Fruit fly (Drosophila melanogaster) whole organism, embryonic: ENCODE measurements around the gene Eig71Ea.
A peak's percentile ranks its signal among the peaks of the same experiment; 100 is the strongest.

Experiments used
- BtbVII ChIP-seq: fragments of 200-800 bp; sonication (Bioruptor generic); optimal IDR thresholded peaks from 3 replicates; lab custom pipeline; 2017; ENCODE audit warnings: missing biosample characterization, mild to moderate bottlenecking, missing genetic modification characterization
- CG10209 ChIP-seq: fragments of 200-800 bp; sonication (Bioruptor generic); optimal IDR thresholded peaks from 3 replicates; lab custom pipeline; 2017; ENCODE audit warnings: missing biosample characterization, mild to moderate bottlenecking, missing genetic modification characterization, missing genetic modification reagents
- CG10543 ChIP-seq: fragments of 200-800 bp; sonication (Bioruptor generic); optimal IDR thresholded peaks from 3 replicates; lab custom pipeline; 2017; ENCODE audit warnings: missing biosample characterization, mild to moderate bottlenecking, missing genetic modification characterization, moderate library complexity
- CG11560 ChIP-seq: fragments of 200-800 bp; sonication (Bioruptor generic); IDR thresholded peaks from 3 replicates; pipeline ENCODE4 v1.3.6; 2022; ENCODE audit warnings: missing biosample characterization, missing genetic modification characterization
- CG11723 ChIP-seq: fragments of 200-800 bp; sonication (Bioruptor generic); optimal IDR thresholded peaks from 2 replicates; lab custom pipeline; 2017; ENCODE audit warnings: missing biosample characterization, mild to moderate bottlenecking, missing genetic modification characterization
- CG12219 ChIP-seq: fragments of 200-800 bp; sonication (Bioruptor generic); optimal IDR thresholded peaks from 3 replicates; lab custom pipeline; 2018; ENCODE audit warnings: missing biosample characterization, mild to moderate bottlenecking, missing genetic modification characterization
- CG14860 ChIP-seq: fragments of 200-800 bp; sonication (Bioruptor generic); IDR thresholded peaks from 3 replicates; pipeline ENCODE4 v1.3.6; 2022; ENCODE audit warnings: missing biosample characterization, missing genetic modification characterization; ENCODE audit not compliant: partially characterized antibody
- CG15269 ChIP-seq: fragments of 200-800 bp; sonication (Bioruptor generic); optimal IDR thresholded peaks from 2 replicates; lab custom pipeline; 2018; ENCODE audit warnings: missing biosample characterization, mild to moderate bottlenecking, missing genetic modification characterization, moderate library complexity
- CG16779 ChIP-seq: fragments of 200-800 bp; sonication (Bioruptor generic); IDR thresholded peaks from 2 replicates; pipeline ENCODE4 v1.3.6; 2022; ENCODE audit warnings: missing biosample characterization, missing genetic modification characterization
- CG17802 ChIP-seq: fragments of 200-800 bp; sonication (Bioruptor generic); optimal IDR thresholded peaks from 2 replicates; lab custom pipeline; 2018; ENCODE audit warnings: missing biosample characterization, mild to moderate bottlenecking, missing genetic modification characterization, moderate library complexity
- CG17829 ChIP-seq: fragments of 200-800 bp; optimal IDR thresholded peaks from 2 replicates; lab custom pipeline; 2019; ENCODE audit warnings: missing biosample characterization, mild to moderate bottlenecking, missing genetic modification characterization, moderate library complexity
- CG18262 ChIP-seq: fragments of 200-800 bp; optimal IDR thresholded peaks from 3 replicates; lab custom pipeline; 2019; ENCODE audit warnings: missing biosample characterization, mild to moderate bottlenecking, missing genetic modification characterization, moderate library complexity
- CG18599 ChIP-seq: fragments of 200-800 bp; sonication (Bioruptor generic); optimal IDR thresholded peaks from 3 replicates; lab custom pipeline; 2017; ENCODE audit warnings: missing biosample characterization, missing genetic modification characterization, mild to moderate bottlenecking, moderate library complexity, missing genetic modification reagents
- CG2116 ChIP-seq: fragments of 200-800 bp; sonication (Bioruptor generic); optimal IDR thresholded peaks from 3 replicates; lab custom pipeline; 2018; ENCODE audit warnings: missing biosample characterization, mild to moderate bottlenecking, missing genetic modification characterization
- CG31365 ChIP-seq: fragments of 200-800 bp; sonication (Bioruptor generic); optimal IDR thresholded peaks from 2 replicates; lab custom pipeline; 2018; ENCODE audit warnings: missing biosample characterization, mild to moderate bottlenecking, missing genetic modification characterization
- CG34422 ChIP-seq: fragments of 200-800 bp; sonication (Bioruptor generic); IDR thresholded peaks from 3 replicates; pipeline ENCODE4 v1.3.6; 2022; ENCODE audit warnings: missing biosample characterization, missing genetic modification characterization
- CG3726 ChIP-seq: fragments of 200-800 bp; sonication (Bioruptor generic); IDR thresholded peaks from 3 replicates; pipeline ENCODE4, ENCODE4 v1.3.6; 2022; ENCODE audit warnings: missing biosample characterization, missing genetic modification characterization
- CG3847 ChIP-seq: fragments of 200-800 bp; sonication (Bioruptor generic); IDR thresholded peaks from 2 replicates; pipeline ENCODE4 v1.3.6; 2022; ENCODE audit warnings: missing biosample characterization, missing genetic modification characterization
- Dad ChIP-seq: fragments of 200-800 bp; sonication (Bioruptor generic); optimal IDR thresholded peaks from 3 replicates; lab custom pipeline; 2016; ENCODE audit warnings: missing biosample characterization, missing genetic modification characterization
- Dbx ChIP-seq: fragments of 200-800 bp; sonication (Bioruptor generic); IDR thresholded peaks from 3 replicates; pipeline ENCODE4 v1.3.6; 2022; ENCODE audit warnings: missing biosample characterization, missing genetic modification characterization
- Dek ChIP-seq: fragments of 200-800 bp; sonication (Bioruptor generic); optimal IDR thresholded peaks from 3 replicates; lab custom pipeline; 2019; ENCODE audit warnings: missing biosample characterization, mild to moderate bottlenecking, missing genetic modification characterization, moderate library complexity
- Dip3 ChIP-seq: fragments of 200-800 bp; sonication (Bioruptor generic); optimal IDR thresholded peaks from 3 replicates; lab custom pipeline; 2016; ENCODE audit warnings: missing biosample characterization, missing genetic modification characterization
- Doc3 ChIP-seq: fragments of 200-800 bp; sonication (Bioruptor generic); IDR thresholded peaks from 3 replicates; pipeline ENCODE4 v1.3.6; 2022; ENCODE audit warnings: missing biosample characterization, missing genetic modification characterization; ENCODE audit not compliant: partially characterized antibody
- E2f2 ChIP-seq: fragments of 200-800 bp; sonication (Bioruptor generic); IDR thresholded peaks from 2 replicates; pipeline ENCODE4 v1.3.6; 2022; ENCODE audit warnings: missing biosample characterization, missing genetic modification characterization
- Kr ChIP-seq: fragments of 200-800 bp; sonication (Bioruptor generic); optimal IDR thresholded peaks from 2 replicates; lab custom pipeline; 2017; ENCODE audit warnings: missing biosample characterization, mild to moderate bottlenecking, missing genetic modification characterization
- Lhr ChIP-seq: fragments of 200-800 bp; sonication (Bioruptor generic); optimal IDR thresholded peaks from 3 replicates; lab custom pipeline; 2017; ENCODE audit warnings: mild to moderate bottlenecking, missing biosample characterization, missing genetic modification reagents, missing genetic modification characterization
- MBD-R2 ChIP-seq: fragments of 200-800 bp; sonication (Bioruptor generic); IDR thresholded peaks from 2 replicates; pipeline ENCODE4 v1.3.6; 2022; ENCODE audit warnings: missing biosample characterization, missing genetic modification characterization
- Neu2 ChIP-seq: fragments of 200-800 bp; sonication (Bioruptor generic); optimal IDR thresholded peaks from 3 replicates; lab custom pipeline; 2016; ENCODE audit warnings: missing biosample characterization, missing genetic modification characterization, borderline replicate concordance
- Side ChIP-seq: fragments of 200-800 bp; sonication (Bioruptor generic); optimal IDR thresholded peaks from 2 replicates; lab custom pipeline; 2016; ENCODE audit warnings: missing biosample characterization, missing genetic modification characterization
- Six4 ChIP-seq: fragments of 200-800 bp; sonication (Bioruptor generic); optimal IDR thresholded peaks from 2 replicates; lab custom pipeline; 2016; ENCODE audit warnings: missing biosample characterization, missing genetic modification characterization
- ap ChIP-seq: fragments of 200-800 bp; sonication (Bioruptor generic); IDR thresholded peaks from 2 replicates; pipeline ENCODE4 v1.3.6; 2022; ENCODE audit warnings: missing biosample characterization, missing genetic modification characterization
- bowl ChIP-seq: fragments of 200-800 bp; sonication (Bioruptor generic); IDR thresholded peaks from 2 replicates; pipeline ENCODE4 v1.3.6; 2022; ENCODE audit warnings: missing biosample characterization, missing genetic modification characterization
- caup ChIP-seq: fragments of 200-800 bp; sonication (Bioruptor generic); optimal IDR thresholded peaks from 3 replicates; lab custom pipeline; 2017; ENCODE audit warnings: missing biosample characterization, mild to moderate bottlenecking, missing genetic modification characterization, moderate library complexity; ENCODE audit not compliant: severe bottlenecking
- chif ChIP-seq, 2 experiments: fragments of 200-800 bp; sonication (Bioruptor generic); optimal IDR thresholded peaks; 3 replicates each; lab custom pipeline; 2016; ENCODE audit warnings: missing biosample characterization in 2 of 2, missing genetic modification characterization in 2 of 2
- esg ChIP-seq: fragments of 200-800 bp; sonication (Bioruptor generic); conservative IDR thresholded peaks from 2 replicates; pipeline ENCODE4 v1.3.6; 2022; ENCODE audit warnings: missing biosample characterization, missing genetic modification characterization
- gfzf ChIP-seq: fragments of 200-800 bp; sonication (Bioruptor generic); optimal IDR thresholded peaks from 2 replicates; lab custom pipeline; 2016; ENCODE audit warnings: missing biosample characterization, mild to moderate bottlenecking, missing genetic modification characterization, moderate library complexity
- gt ChIP-seq: fragments of 200-800 bp; sonication (Bioruptor generic); IDR thresholded peaks from 2 replicates; pipeline ENCODE4 v1.3.6; 2022; ENCODE audit warnings: missing biosample characterization, missing genetic modification characterization
- hbn ChIP-seq: fragments of 200-800 bp; sonication (Bioruptor generic); IDR thresholded peaks from 2 replicates; pipeline ENCODE4 v1.3.6; 2022; ENCODE audit warnings: missing biosample characterization, missing genetic modification characterization; ENCODE audit not compliant: partially characterized antibody
- jigr1 ChIP-seq: fragments of 200-800 bp; sonication (Bioruptor generic); IDR thresholded peaks from 3 replicates; pipeline ENCODE4 v1.3.6; 2022; ENCODE audit warnings: missing biosample characterization, missing genetic modification characterization
- kah ChIP-seq: fragments of 200-800 bp; sonication (Bioruptor generic); optimal IDR thresholded peaks from 2 replicates; lab custom pipeline; 2018; ENCODE audit warnings: missing biosample characterization, mild to moderate bottlenecking, missing genetic modification characterization
- lbe ChIP-seq: fragments of 200-800 bp; sonication (Bioruptor generic); optimal IDR thresholded peaks from 2 replicates; lab custom pipeline; 2016; ENCODE audit warnings: missing biosample characterization, mild to moderate bottlenecking, missing genetic modification characterization
- sc ChIP-seq, 3 experiments: fragments of >200 bp in 2 of 3; fragments of 200-800 bp in 1 of 3; sonication (Bioruptor generic) in 1 of 3; optimal IDR thresholded peaks; 2 replicates in 2 of 3; 3 replicates in 1 of 3; lab custom pipeline; 2017; ENCODE audit warnings: mild to moderate bottlenecking in 1 of 3, missing biosample characterization in 1 of 3, missing genetic modification characterization in 1 of 3, missing genetic modification reagents in 1 of 3
- sima ChIP-seq: fragments of 200-800 bp; sonication (Bioruptor generic); optimal IDR thresholded peaks from 2 replicates; lab custom pipeline; 2016; ENCODE audit warnings: missing biosample characterization, missing genetic modification characterization
- sug ChIP-seq: fragments of 200-800 bp; optimal IDR thresholded peaks from 2 replicates; lab custom pipeline; 2019; ENCODE audit warnings: missing biosample characterization, mild to moderate bottlenecking, missing genetic modification characterization, moderate library complexity
- tin ChIP-seq: fragments of 200-800 bp; sonication (Bioruptor generic); optimal IDR thresholded peaks from 3 replicates; lab custom pipeline; 2016; ENCODE audit warnings: missing biosample characterization, missing genetic modification characterization
- tna ChIP-seq: fragments of 200-800 bp; sonication (Bioruptor generic); IDR thresholded peaks from 2 replicates; pipeline ENCODE4 v1.3.6; 2022; ENCODE audit warnings: missing biosample characterization, missing genetic modification characterization; ENCODE audit not compliant: partially characterized antibody
- zen2 ChIP-seq: fragments of 200-800 bp; sonication (Bioruptor generic); IDR thresholded peaks from 3 replicates; pipeline ENCODE4 v1.3.6; 2022; ENCODE audit warnings: missing biosample characterization, missing genetic modification characterization; ENCODE audit not compliant: partially characterized antibody
- zfh2 ChIP-seq: fragments of 200-800 bp; sonication (Bioruptor generic); optimal IDR thresholded peaks from 2 replicates; lab custom pipeline; 2016; ENCODE audit warnings: missing biosample characterization, missing genetic modification characterization

Eig71Ea gene

dm6 chr3L:15625676-15626414 lies 23.6 kb downstream of the Eig71Ea start (continued):
- TF ChIP-seq CG11723 (GFP tag; lab: Kevin White, UChicago): peak; percentile 74
- peak; percentile 57 for TF ChIP-seq CG17802 (tag; lab: Kevin White, UChicago)
- TF ChIP-seq Side (GFP tag; lab: Kevin White, UChicago): no peak
- TF ChIP-seq sc (optimal IDR thresholded peaks at IDR 0.05; lab: Kevin White, UChicago): no peak
- peak; percentile 90 for TF ChIP-seq sc (GFP tag; optimal IDR thresholded peaks at IDR 0.05; lab: Kevin White, UChicago)
- no peak for TF ChIP-seq Doc3
- peak; percentile 73; the same call in 2 of the 3 replicates for TF ChIP-seq CG3726 (GFP tag; lab: Robert Waterston, UW)
- TF ChIP-seq lbe (GFP tag; lab: Kevin White, UChicago): no peak
- 0 out of 2 replicates have a peak, but pooled peaks have one; percentile 11 for TF ChIP-seq bowl (GFP tag; lab: Robert Waterston, UW)
- peak; percentile 84 for TF ChIP-seq esg
- TF ChIP-seq CG16779 (GFP tag; lab: Robert Waterston, UW): no peak
- peak; percentile 92 for TF ChIP-seq Dek (tag; lab: Kevin White, UChicago)
- TF ChIP-seq BtbVII (GFP tag; lab: Kevin White, UChicago): peak; percentile 89
- TF ChIP-seq Six4 (GFP tag; lab: Kevin White, UChicago): peak; percentile 83
- TF ChIP-seq CG10209 (GFP tag; lab: Kevin White, UChicago): peak; percentile 92
- TF ChIP-seq zen2 (GFP tag; lab: Robert Waterston, UW): no peak
- TF ChIP-seq gt (GFP tag; lab: Robert Waterston, UW): peak; percentile 52
- TF ChIP-seq tna (GFP tag; lab: Robert Waterston, UW): no peak
- peak; percentile 23 to 65 for TF ChIP-seq chif (GFP tag; optimal IDR thresholded peaks at IDR 0.05; lab: Kevin White, UChicago)
- peak; percentile 15 for TF ChIP-seq zfh2 (GFP tag; lab: Kevin White, UChicago)
- peak; percentile 67 for TF ChIP-seq CG2116 (GFP tag; lab: Kevin White, UChicago)
- peak; percentile 90 for TF ChIP-seq tin (GFP tag; lab: Kevin White, UChicago)
- no peak for TF ChIP-seq gfzf (GFP tag; lab: Kevin White, UChicago)
- no peak; the same call in 2 of the 3 replicates for TF ChIP-seq CG11560
- no peak for TF ChIP-seq CG14860 (GFP tag; lab: Robert Waterston, UW)
- no peak for TF ChIP-seq sima
- peak; percentile 81 for TF ChIP-seq caup
- TF ChIP-seq CG3847 (GFP tag; lab: Robert Waterston, UW): peak; percentile 77
- peak; percentile 86; the same call in 2 of the 3 replicates for TF ChIP-seq CG34422 (GFP tag; lab: Robert Waterston, UW)
- TF ChIP-seq sug: peak; percentile 72
- peak; percentile 67 for TF ChIP-seq CG12219
- TF ChIP-seq CG10543: peak; percentile 57
- TF ChIP-seq Lhr: peak; percentile 70
- TF ChIP-seq Dbx (GFP tag; lab: Robert Waterston, UW): peak; percentile 71; the same call in 2 of the 3 replicates
- TF ChIP-seq kah: peak; percentile 52
- TF ChIP-seq CG31365 (tag; lab: Kevin White, UChicago): peak; percentile 53
- TF ChIP-seq hbn (GFP tag; lab: Robert Waterston, UW): no peak
- TF ChIP-seq Neu2 (GFP tag; lab: Kevin White, UChicago): no peak
- no peak for TF ChIP-seq Dad (GFP tag; lab: Kevin White, UChicago)
- TF ChIP-seq jigr1 (GFP tag; lab: Robert Waterston, UW): peak; percentile 83; the same call in 2 of the 3 replicates
- TF ChIP-seq MBD-R2 (GFP tag; lab: Robert Waterston, UW): no peak
- TF ChIP-seq CG18599 (GFP tag; lab: Kevin White, UChicago): peak; percentile 90
- peak; percentile 91 for TF ChIP-seq CG17829 (tag; lab: Kevin White, UChicago)
- peak; percentile 92 for TF ChIP-seq CG15269 (tag; lab: Kevin White, UChicago)
- peak; percentile 74 for TF ChIP-seq ap (GFP tag; lab: Robert Waterston, UW)
- peak; percentile 90 for TF ChIP-seq E2f2 (GFP tag; lab: Robert Waterston, UW)
- TF ChIP-seq CG18262 (tag; lab: Kevin White, UChicago): peak; percentile 96
- peak; percentile 15 for TF ChIP-seq Dip3
- no peak for TF ChIP-seq Kr (GFP tag; lab: Kevin White, UChicago)
